Fruit fly (Drosophila melanogaster) whole organism, embryonic: ENCODE measurements around the gene sra.

ENCODE experiments used
- Atf6 ChIP-seq: fragments of 200-800 bp; sonication (Bioruptor generic); IDR thresholded peaks from 2 replicates; pipeline ENCODE4 v1.3.6; 2022; ENCODE audit warnings: missing biosample characterization, missing genetic modification characterization
- B-H2 ChIP-seq: fragments of 200-800 bp; sonication (Bioruptor generic); optimal IDR thresholded peaks from 2 replicates; lab custom pipeline; 2018; ENCODE audit warnings: missing biosample characterization, mild to moderate bottlenecking, missing genetic modification characterization
- CG1024 ChIP-seq: fragments of 200-800 bp; sonication (Bioruptor generic); IDR thresholded peaks from 2 replicates; pipeline ENCODE4 v1.3.6; 2022; ENCODE audit warnings: missing biosample characterization, missing genetic modification characterization
- CG12299 ChIP-seq: fragments of 200-800 bp; sonication (Bioruptor generic); optimal IDR thresholded peaks from 2 replicates; lab custom pipeline; 2018; ENCODE audit warnings: missing biosample characterization, mild to moderate bottlenecking, missing genetic modification characterization
- CG12659 ChIP-seq: fragments of 200-800 bp; sonication (Bioruptor generic); optimal IDR thresholded peaks from 3 replicates; lab custom pipeline; 2017; ENCODE audit warnings: mild to moderate bottlenecking, missing biosample characterization, missing genetic modification reagents, missing genetic modification characterization
- CG13894 ChIP-seq: fragments of 200-800 bp; sonication (Bioruptor generic); optimal IDR thresholded peaks from 3 replicates; lab custom pipeline; 2018; ENCODE audit warnings: missing biosample characterization, mild to moderate bottlenecking, missing genetic modification characterization, moderate library complexity
- CG14965 ChIP-seq: fragments of 200-800 bp; sonication (Bioruptor generic); optimal IDR thresholded peaks from 2 replicates; lab custom pipeline; 2016; ENCODE audit warnings: missing biosample characterization, missing genetic modification characterization, borderline replicate concordance
- CG18764 ChIP-seq: fragments of 200-800 bp; sonication (Bioruptor generic); optimal IDR thresholded peaks from 3 replicates; lab custom pipeline; 2016; ENCODE audit warnings: missing biosample characterization, missing genetic modification characterization
- CG2202 ChIP-seq: fragments of 200-800 bp; sonication (Bioruptor generic); optimal IDR thresholded peaks from 2 replicates; lab custom pipeline; 2018; ENCODE audit warnings: missing biosample characterization, mild to moderate bottlenecking, missing genetic modification characterization
- CG3281 ChIP-seq: fragments of 200-800 bp; sonication (Bioruptor generic); optimal IDR thresholded peaks from 3 replicates; lab custom pipeline; 2017; ENCODE audit warnings: missing biosample characterization, mild to moderate bottlenecking, missing genetic modification characterization
- CG4282 ChIP-seq: fragments of 200-800 bp; sonication (Bioruptor generic); optimal IDR thresholded peaks from 2 replicates; lab custom pipeline; 2016; ENCODE audit warnings: missing biosample characterization, missing genetic modification characterization
- CG4424 ChIP-seq: fragments of 200-800 bp; sonication (Bioruptor generic); optimal IDR thresholded peaks from 3 replicates; lab custom pipeline; 2016; ENCODE audit warnings: missing biosample characterization, missing genetic modification characterization
- CG4617 ChIP-seq: fragments of 200-800 bp; sonication (Bioruptor generic); optimal IDR thresholded peaks from 3 replicates; lab custom pipeline; 2016; ENCODE audit warnings: missing biosample characterization, missing genetic modification characterization, borderline replicate concordance
- CG4854 ChIP-seq: fragments of 200-800 bp; sonication (Bioruptor generic); optimal IDR thresholded peaks from 2 replicates; lab custom pipeline; 2016; ENCODE audit warnings: missing biosample characterization, missing genetic modification characterization, inconsistent platforms
- CG7928 ChIP-seq: fragments of 200-800 bp; sonication (Bioruptor generic); optimal IDR thresholded peaks from 2 replicates; lab custom pipeline; 2017; ENCODE audit warnings: missing biosample characterization, mild to moderate bottlenecking, missing genetic modification characterization
- CG7963 ChIP-seq: fragments of 200-800 bp; sonication (Bioruptor generic); IDR thresholded peaks from 3 replicates; pipeline ENCODE4 v1.3.6; 2022; ENCODE audit warnings: missing biosample characterization, missing genetic modification characterization; ENCODE audit not compliant: partially characterized antibody
- CG8359 ChIP-seq: fragments of 200-800 bp; sonication (Bioruptor generic); optimal IDR thresholded peaks from 2 replicates; lab custom pipeline; 2017; ENCODE audit warnings: missing biosample characterization, mild to moderate bottlenecking, missing genetic modification characterization, borderline replicate concordance
- CG8478 ChIP-seq: fragments of >200 bp; optimal IDR thresholded peaks from 2 replicates; lab custom pipeline; 2018
- CG9437 ChIP-seq: fragments of 200-800 bp; sonication (Bioruptor generic); optimal IDR thresholded peaks from 2 replicates; lab custom pipeline; 2018; ENCODE audit warnings: missing biosample characterization, mild to moderate bottlenecking, missing genetic modification characterization
- CG9609 ChIP-seq: fragments of 200-800 bp; sonication (Bioruptor generic); optimal IDR thresholded peaks from 3 replicates; lab custom pipeline; 2016; ENCODE audit warnings: missing biosample characterization, missing genetic modification characterization
- CoRest ChIP-seq: fragments of 200-800 bp; sonication (Bioruptor generic); optimal IDR thresholded peaks from 3 replicates; lab custom pipeline; 2018; ENCODE audit warnings: missing biosample characterization, mild to moderate bottlenecking, missing genetic modification characterization, moderate library complexity
- Drgx ChIP-seq: fragments of 200-800 bp; sonication (Bioruptor generic); IDR thresholded peaks from 2 replicates; pipeline ENCODE4 v1.3.6; 2022; ENCODE audit warnings: missing biosample characterization, missing genetic modification characterization
- GATAe ChIP-seq: fragments of 200-800 bp; sonication (Bioruptor generic); conservative IDR thresholded peaks from 2 replicates; pipeline ENCODE4 v1.3.6; 2022; ENCODE audit warnings: missing biosample characterization, missing genetic modification characterization
- Gsc ChIP-seq: fragments of 200-800 bp; sonication (Bioruptor generic); IDR thresholded peaks from 2 replicates; pipeline ENCODE4 v1.3.6; 2022; ENCODE audit warnings: missing biosample characterization, missing genetic modification characterization
- HHEX ChIP-seq: fragments of 200-800 bp; sonication (Bioruptor generic); optimal IDR thresholded peaks from 3 replicates; lab custom pipeline; 2017; ENCODE audit warnings: missing biosample characterization, mild to moderate bottlenecking, missing genetic modification characterization, missing genetic modification reagents
- HLH4C ChIP-seq: fragments of 200-800 bp; sonication (Bioruptor generic); IDR thresholded peaks from 3 replicates; pipeline ENCODE4 v1.3.6; 2022; ENCODE audit warnings: missing biosample characterization, missing genetic modification characterization; ENCODE audit not compliant: partially characterized antibody
- HmgZ ChIP-seq: fragments of 200-800 bp; sonication (Bioruptor generic); optimal IDR thresholded peaks from 2 replicates; lab custom pipeline; 2018; ENCODE audit warnings: missing biosample characterization, mild to moderate bottlenecking, missing genetic modification characterization
- NfI ChIP-seq: fragments of 200-800 bp; sonication (Bioruptor generic); optimal IDR thresholded peaks from 3 replicates; lab custom pipeline; 2018; ENCODE audit warnings: missing biosample characterization, mild to moderate bottlenecking, missing genetic modification characterization, moderate library complexity
- Spps ChIP-seq: fragments of 200-800 bp; sonication (Bioruptor generic); optimal IDR thresholded peaks from 2 replicates; lab custom pipeline; 2018; ENCODE audit warnings: missing biosample characterization, mild to moderate bottlenecking, missing genetic modification characterization
- Usf ChIP-seq: fragments of 200-800 bp; sonication (Bioruptor generic); optimal IDR thresholded peaks from 2 replicates; lab custom pipeline; 2017; ENCODE audit warnings: missing genotype, missing biosample characterization, missing genetic modification characterization
- ase ChIP-seq: fragments of 200-800 bp; sonication (Bioruptor generic); IDR thresholded peaks from 3 replicates; pipeline ENCODE4 v1.3.6; 2022; ENCODE audit warnings: missing biosample characterization, missing genetic modification characterization
- bsh ChIP-seq, 2 experiments: fragments of 200-800 bp; sonication (Bioruptor generic); optimal IDR thresholded peaks; 2 replicates each; lab custom pipeline; 2017 to 2018; ENCODE audit warnings: mild to moderate bottlenecking in 2 of 2, missing biosample characterization in 2 of 2, missing genetic modification characterization in 2 of 2, moderate library complexity in 1 of 2
- dan ChIP-seq: fragments of 200-800 bp; sonication (Bioruptor generic); IDR thresholded peaks from 2 replicates; pipeline ENCODE4 v1.3.6; 2022; ENCODE audit warnings: missing biosample characterization, missing genetic modification characterization
- dmrt99B ChIP-seq: fragments of 200-800 bp; sonication (Bioruptor generic); optimal IDR thresholded peaks from 2 replicates; lab custom pipeline; 2018; ENCODE audit warnings: missing biosample characterization, mild to moderate bottlenecking, missing genetic modification characterization, moderate library complexity
- emc ChIP-seq: fragments of 200-800 bp; sonication (Bioruptor generic); optimal IDR thresholded peaks from 2 replicates; lab custom pipeline; 2016; ENCODE audit warnings: missing biosample characterization, missing genetic modification characterization
- eve ChIP-seq, 2 experiments: fragments of >200 bp; optimal IDR thresholded peaks; 2 replicates each; lab custom pipeline; 2017; ENCODE audit warnings: missing biosample characterization in 2 of 2, missing genetic modification characterization in 2 of 2
- gsb ChIP-seq: fragments of 200-800 bp; sonication (Bioruptor generic); IDR thresholded peaks from 2 replicates; pipeline ENCODE4 v1.3.6; 2022; ENCODE audit warnings: missing biosample characterization, missing genetic modification characterization
- kay ChIP-seq: fragments of 200-800 bp; sonication (Bioruptor generic); optimal IDR thresholded peaks from 2 replicates; lab custom pipeline; 2016; ENCODE audit warnings: missing biosample characterization, missing genetic modification characterization
- knrl ChIP-seq: fragments of 200-800 bp; sonication (Bioruptor generic); IDR thresholded peaks from 3 replicates; pipeline ENCODE4 v1.3.6; 2022; ENCODE audit warnings: missing biosample characterization, missing genetic modification characterization; ENCODE audit not compliant: partially characterized antibody
- lov ChIP-seq, 2 experiments: fragments of 200-800 bp in 1 of 2; fragments of >200 bp in 1 of 2; sonication (Bioruptor generic) in 1 of 2; IDR thresholded peaks in 1 of 2; optimal IDR thresholded peaks in 1 of 2; 2 replicates in 1 of 2; 3 replicates in 1 of 2; pipeline versions ENCODE4 v1.3.6 to Lab custom; 2017 to 2022; ENCODE audit warnings: missing biosample characterization in 1 of 2, missing genetic modification characterization in 1 of 2
- onecut ChIP-seq: fragments of 200-800 bp; sonication (Bioruptor generic); IDR thresholded peaks from 2 replicates; pipeline ENCODE4 v1.3.6; 2022; ENCODE audit warnings: missing biosample characterization, missing genetic modification characterization
- p53 ChIP-seq: fragments of 200-800 bp; sonication (Bioruptor generic); optimal IDR thresholded peaks from 2 replicates; lab custom pipeline; 2016; ENCODE audit warnings: missing biosample characterization, missing genetic modification characterization
- pita ChIP-seq: fragments of 200-800 bp; sonication (Bioruptor generic); optimal IDR thresholded peaks from 2 replicates; lab custom pipeline; 2017; ENCODE audit warnings: missing biosample characterization, mild to moderate bottlenecking, missing genetic modification characterization
- ro ChIP-seq: fragments of 200-800 bp; sonication (Bioruptor generic); IDR thresholded peaks from 2 replicates; pipeline ENCODE4 v1.3.6; 2022; ENCODE audit warnings: missing biosample characterization, missing genetic modification characterization
- sim ChIP-seq: fragments of 200-800 bp; sonication (Bioruptor generic); IDR thresholded peaks from 2 replicates; pipeline ENCODE4 v1.3.6; 2022; ENCODE audit warnings: missing biosample characterization, missing genetic modification characterization
- slbo ChIP-seq: fragments of 200-800 bp; sonication (Bioruptor generic); IDR thresholded peaks from 2 replicates; pipeline ENCODE4 v1.3.6; 2022; ENCODE audit warnings: missing biosample characterization, missing genetic modification characterization
- so ChIP-seq: fragments of 200-800 bp; sonication (Bioruptor generic); IDR thresholded peaks from 3 replicates; pipeline ENCODE4 v1.3.6; 2022; ENCODE audit warnings: missing biosample characterization, missing genetic modification characterization
- wdn ChIP-seq: fragments of 200-800 bp; sonication (Bioruptor generic); IDR thresholded peaks from 2 replicates; pipeline ENCODE4 v1.3.6; 2022; ENCODE audit warnings: missing biosample characterization, missing genetic modification characterization
- zfh1 ChIP-seq: fragments of 200-800 bp; sonication (Bioruptor generic); IDR thresholded peaks from 3 replicates; pipeline ENCODE4 v1.3.6; 2022; ENCODE audit warnings: missing biosample characterization, missing genetic modification characterization

The sra gene

dm6 chr3R:16222300-16222903 lies 35.6 kb downstream of the sra start (continued):
- peak; percentile 98 for TF ChIP-seq CoRest
- TF ChIP-seq bsh (GFP tag; optimal IDR thresholded peaks at IDR 0.05; lab: Kevin White, UChicago) = peak; percentile 89 to 100
- peak; percentile 99 for TF ChIP-seq CG9609
- TF ChIP-seq pita (GFP tag; lab: Kevin White, UChicago) = no peak
- peak; percentile 98 for TF ChIP-seq CG1024
- TF ChIP-seq NfI (GFP tag; lab: Kevin White, UChicago) = peak; percentile 99
- peak; percentile 100 for TF ChIP-seq HHEX
- TF ChIP-seq Gsc = peak; percentile 99
- TF ChIP-seq CG8478 = peak; percentile 92
- peak; percentile 94 for TF ChIP-seq CG14965 (GFP tag; lab: Kevin White, UChicago)
- TF ChIP-seq sim (GFP tag; lab: Robert Waterston, UW) = peak; percentile 99
- TF ChIP-seq CG7928 (GFP tag; lab: Kevin White, UChicago) = peak; percentile 82
- peak; percentile 93 for TF ChIP-seq Usf (GFP tag; lab: Kevin White, UChicago)
- peak; percentile 99 for TF ChIP-seq slbo (GFP tag; lab: Robert Waterston, UW)
- peak; percentile 100 for TF ChIP-seq ase (GFP tag; lab: Robert Waterston, UW)
- TF ChIP-seq GATAe (GFP tag; lab: Robert Waterston, UW) = peak; percentile 98
- TF ChIP-seq zfh1 = peak; percentile 100
- peak in 1 of 2 experiments; percentile 99 for TF ChIP-seq eve (GFP tag; optimal IDR thresholded peaks at IDR 0.05; lab: Kevin White, UChicago)
- peak; percentile 97 for TF ChIP-seq CG3281 (GFP tag; lab: Kevin White, UChicago)
- TF ChIP-seq Spps (tag; lab: Kevin White, UChicago) = peak; percentile 96
- TF ChIP-seq CG4617 (GFP tag; lab: Kevin White, UChicago) = peak; percentile 99
- TF ChIP-seq ro = peak; percentile 100
- peak; percentile 99 for TF ChIP-seq HmgZ
- peak; percentile 78 for TF ChIP-seq CG9437
- peak; percentile 95 for TF ChIP-seq B-H2 (GFP tag; lab: Kevin White, UChicago)
- peak; percentile 99 for TF ChIP-seq emc (GFP tag; lab: Kevin White, UChicago)
- TF ChIP-seq CG4854 (GFP tag; lab: Kevin White, UChicago) = peak; percentile 99
- peak; percentile 99 for TF ChIP-seq CG4424 (GFP tag; lab: Kevin White, UChicago)
- TF ChIP-seq wdn (GFP tag; lab: Robert Waterston, UW) = peak; percentile 99
- no peak for TF ChIP-seq lov (optimal IDR thresholded peaks at IDR 0.05; lab: Kevin White, UChicago)
- TF ChIP-seq lov (GFP tag; IDR thresholded peaks at IDR 0.05; lab: Robert Waterston, UW) = peak; percentile 100
- peak; percentile 98 for TF ChIP-seq CG2202 (tag; lab: Kevin White, UChicago)
- TF ChIP-seq Atf6 (GFP tag; lab: Robert Waterston, UW) = peak; percentile 99
- peak; percentile 94 for TF ChIP-seq CG8359 (GFP tag; lab: Kevin White, UChicago)
- TF ChIP-seq gsb = peak; percentile 99
- peak; percentile 99 for TF ChIP-seq onecut
- peak; percentile 99 for TF ChIP-seq Drgx (GFP tag; lab: Robert Waterston, UW)
- peak; percentile 99 for TF ChIP-seq dan (GFP tag; lab: Robert Waterston, UW)
- peak; percentile 99 for TF ChIP-seq p53 (GFP tag; lab: Kevin White, UChicago)
- TF ChIP-seq dmrt99B (tag; lab: Kevin White, UChicago) = peak; percentile 100
- TF ChIP-seq so (GFP tag; lab: Robert Waterston, UW) = peak; percentile 100
- peak; percentile 99 for TF ChIP-seq CG12299 (tag; lab: Kevin White, UChicago)
- no peak; the same call in 1 of the 3 replicates for TF ChIP-seq HLH4C (GFP tag; lab: Robert Waterston, UW)
- TF ChIP-seq CG18764 (GFP tag; lab: Kevin White, UChicago) = peak; percentile 99
- TF ChIP-seq knrl = peak; percentile 21; the same call in 1 of the 3 replicates
- peak; percentile 99 for TF ChIP-seq CG4282 (GFP tag; lab: Kevin White, UChicago)
- peak; percentile 99 for TF ChIP-seq CG13894 (tag; lab: Kevin White, UChicago)
- peak; percentile 99 for TF ChIP-seq CG12659 (GFP tag; lab: Kevin White, UChicago)
- no peak for TF ChIP-seq CG7963 (GFP tag; lab: Robert Waterston, UW)
- peak; percentile 99 for TF ChIP-seq kay (GFP tag; lab: Kevin White, UChicago)
